Worm (Caenorhabditis elegans) whole organism, L1 larva: Measurements from ENCODE around the gene hlh-34.
A peak's percentile ranks its signal among the peaks of the same experiment; 100 is the strongest.

ENCODE experiments used
- C34B4.2 ChIP-seq: sonication (generic microtip); optimal IDR thresholded peaks from 2 replicates; lab custom pipeline; 2017; ENCODE audit warnings: mild to moderate bottlenecking, missing genetic modification characterization, missing compliant biosample characterization
- aha-1 ChIP-seq: fragments of 150-350 bp; optimal IDR thresholded peaks from 2 replicates; lab custom pipeline; 2014; ENCODE audit warnings: missing biosample characterization, missing genetic modification characterization
- lsy-2 ChIP-seq, 2 experiments: fragments of 150-350 bp; optimal IDR thresholded peaks; 2 replicates each; lab custom pipeline; 2014; ENCODE audit warnings: missing biosample characterization in 2 of 2, missing genetic modification characterization in 2 of 2
- mef-2 ChIP-seq: fragments of 150-350 bp; optimal IDR thresholded peaks from 2 replicates; lab custom pipeline; 2014; ENCODE audit warnings: missing biosample characterization, missing genetic modification characterization
- nhr-19 ChIP-seq: fragments of 200-800 bp; sonication (Bioruptor generic); conservative IDR thresholded peaks from 2 replicates; pipeline ENCODE4 v1.3.6; 2022; ENCODE audit warnings: missing genetic modification characterization, missing compliant biosample characterization
- nhr-28 ChIP-seq: fragments of 150-350 bp; optimal IDR thresholded peaks from 2 replicates; lab custom pipeline; 2014; ENCODE audit warnings: missing biosample characterization, missing genetic modification characterization
- nhr-76 ChIP-seq: sonication (generic microtip); optimal IDR thresholded peaks from 2 replicates; lab custom pipeline; 2017; ENCODE audit warnings: missing biosample characterization, missing genetic modification characterization
- nhr-85 ChIP-seq: sonication (generic microtip); peaks from one replicate; lab custom pipeline; 2016; ENCODE audit warnings: missing genetic modification characterization, inconsistent platforms, missing compliant biosample characterization
- nhr-90 ChIP-seq: sonication (generic microtip); optimal IDR thresholded peaks from 2 replicates; lab custom pipeline; 2016; ENCODE audit warnings: mild to moderate bottlenecking, missing genetic modification characterization, missing compliant biosample characterization; ENCODE audit not compliant: poor library complexity
- pax-3 ChIP-seq: fragments of 200-800 bp; sonication (Bioruptor generic); optimal IDR thresholded peaks from 2 replicates; lab custom pipeline; 2018; ENCODE audit warnings: mild to moderate bottlenecking, missing genetic modification characterization, moderate library complexity, missing compliant biosample characterization
- unc-30 ChIP-seq: sonication (generic microtip); optimal IDR thresholded peaks from 2 replicates; lab custom pipeline; 2017; ENCODE audit warnings: missing biosample characterization, missing genetic modification characterization
- ztf-4 ChIP-seq: fragments of 150-350 bp; optimal IDR thresholded peaks from 2 replicates; lab custom pipeline; 2014; ENCODE audit warnings: missing biosample characterization, missing genetic modification characterization

DNA sequence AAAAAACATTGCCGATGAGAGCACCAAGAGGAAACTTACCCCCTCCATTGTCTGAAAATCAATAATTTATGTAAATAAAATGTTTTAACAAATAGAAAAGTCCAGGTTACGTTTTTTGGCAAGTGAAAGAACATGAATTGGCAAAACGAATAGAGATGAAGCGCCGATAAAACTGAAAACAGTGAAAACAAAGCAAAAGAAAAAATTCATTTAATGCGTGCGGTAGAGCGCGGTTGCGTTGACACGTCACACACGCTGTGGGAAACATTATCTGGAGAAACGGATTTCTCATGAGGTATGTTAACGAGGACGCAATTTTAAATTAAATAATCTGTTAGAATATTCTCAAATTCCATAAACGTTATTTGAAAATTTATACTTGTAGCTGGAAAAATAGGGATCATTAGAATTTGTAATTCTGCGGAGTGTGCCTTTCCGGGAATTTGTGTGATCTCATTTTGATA is 8.1 kb upstream of the hlh-34 start, which contains the start of gene zipt-9:
- TF ChIP-seq nhr-90, result peak; percentile 92
- TF ChIP-seq mef-2 (tag; lab: Kevin White, UChicago), result no peak
- TF ChIP-seq nhr-19, result peak; percentile 83
- TF ChIP-seq aha-1, result no peak
- TF ChIP-seq ztf-4 (tag; lab: Kevin White, UChicago), result no peak
- TF ChIP-seq nhr-76 (tag; lab: Kevin White, UChicago), result no peak
- peak; percentile 88 for TF ChIP-seq nhr-85 (tag; lab: Kevin White, UChicago)
- TF ChIP-seq pax-3 (tag; lab: Kevin White, UChicago), result peak; percentile 99
- no peak for TF ChIP-seq C34B4.2 (tag; lab: Kevin White, UChicago)
- peak in 1 of 2 experiments; percentile 86 for TF ChIP-seq lsy-2 (tag; optimal IDR thresholded peaks at IDR 0.05; lab: Kevin White, UChicago)
- TF ChIP-seq unc-30 (tag; lab: Kevin White, UChicago), result no peak
- no peak for TF ChIP-seq nhr-28 (tag; lab: Kevin White, UChicago)
